Worm (Caenorhabditis elegans) whole organism, midembryonic: ENCODE data around the gene srt-4.

Experiments
- flt-1 ChIP-seq: fragments of 200-800 bp; sonication (Bioruptor generic); IDR thresholded peaks from 2 replicates; pipeline ENCODE4 v1.3.6; 2022; ENCODE audit warnings: missing genetic modification characterization, missing compliant biosample characterization
- klf-2 ChIP-seq: fragments of 200-800 bp; sonication (Bioruptor generic); conservative IDR thresholded peaks from 2 replicates; pipeline ENCODE4 v1.3.6; 2022; ENCODE audit warnings: missing genetic modification reagents, missing genetic modification characterization, missing compliant biosample characterization
- ref-1 ChIP-seq: fragments of 200-800 bp; sonication (Bioruptor generic); conservative IDR thresholded peaks from 2 replicates; pipeline ENCODE4 v1.3.6; 2022; ENCODE audit warnings: missing genetic modification reagents, missing genetic modification characterization, missing compliant biosample characterization
- ztf-23 ChIP-seq: fragments of 200-800 bp; sonication (Bioruptor generic); IDR thresholded peaks from 2 replicates; pipeline ENCODE4 v1.3.6; 2022; ENCODE audit warnings: missing genetic modification reagents, missing genetic modification characterization, missing compliant biosample characterization
- ztf-29 ChIP-seq: fragments of 200-800 bp; sonication (Bioruptor generic); IDR thresholded peaks from 2 replicates; pipeline ENCODE4 v1.3.6; 2022; ENCODE audit warnings: missing genetic modification reagents, missing genetic modification characterization, missing compliant biosample characterization

DNA sequence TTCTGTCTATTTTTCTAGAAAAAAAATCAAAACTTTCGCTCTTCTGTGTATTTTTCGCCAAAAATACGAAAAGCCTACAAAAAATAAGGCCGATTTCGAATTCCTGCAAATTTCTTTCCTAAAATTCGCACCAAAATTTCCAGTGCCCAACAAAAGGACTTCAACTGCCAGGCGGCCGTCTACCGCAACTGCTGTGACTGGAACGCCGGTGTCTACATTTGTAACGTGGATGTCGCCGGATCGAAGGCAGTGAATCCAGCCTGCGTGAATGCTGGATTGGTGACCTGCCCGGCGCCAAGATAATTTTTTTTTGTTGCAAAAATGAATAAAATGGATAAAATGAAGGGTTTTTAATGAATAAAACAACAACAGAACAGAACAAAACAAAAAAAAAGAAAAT is 24.1 kb downstream of the srt-4 start:
- TF ChIP-seq ref-1 (GFP tag; lab: Robert Waterston, UW) (no peak), ztf-29 (GFP tag; lab: Robert Waterston, UW) (no peak), ztf-23 (no peak), flt-1 (no peak), klf-2 (GFP tag; lab: Robert Waterston, UW) (no peak)
